Fruit fly (Drosophila melanogaster): Measurements from ENCODE around the gene CG44532.

The CG44532 gene

dm6 chrX:9134922-9135453 lies 26.9 kb upstream of the CG44532 start, which contains the start of gene fend (continued):
- TF ChIP-seq CG4617 (GFP tag; optimal IDR thresholded peaks at IDR 0.05; ENCODE audit: borderline replicate concordance) (no peak), CG16863 (GFP tag; optimal IDR thresholded peaks at IDR 0.05) (no peak), HmgZ (tag; optimal IDR thresholded peaks at IDR 0.05) (peak; percentile 41), BEAF-32 (GFP tag; optimal IDR thresholded peaks at IDR 0.05) (no peak), CG16813 (GFP tag; IDR thresholded peaks at IDR 0.05; ENCODE audit: partially characterized antibody) (no peak), CG2202 (tag; optimal IDR thresholded peaks at IDR 0.05) (no peak), Oli (tag; optimal IDR thresholded peaks at IDR 0.05) (peak; percentile 24), CG12219 (GFP tag; optimal IDR thresholded peaks at IDR 0.05) (no peak), Bdp1 (GFP tag; optimal IDR thresholded peaks at IDR 0.05) (no peak), chn (GFP tag; optimal IDR thresholded peaks at IDR 0.05) (no peak), ara (GFP tag; IDR thresholded peaks at IDR 0.05) (no peak), CG12299 (tag; optimal IDR thresholded peaks at IDR 0.05) (peak; percentile 25), CG17829 (tag; optimal IDR thresholded peaks at IDR 0.05) (peak; percentile 61), sens (GFP tag) (peak; percentile 77), CTCF (GFP tag; optimal IDR thresholded peaks at IDR 0.05) (no peak), GATAe (GFP tag; conservative IDR thresholded peaks at IDR 0.05) (no peak), dmrt11E (tag; optimal IDR thresholded peaks at IDR 0.05) (peak; percentile 13), TFAM (GFP tag; optimal IDR thresholded peaks at IDR 0.05) (no peak), Scr (GFP tag; IDR thresholded peaks at IDR 0.05; ENCODE audit: partially characterized antibody) (no peak), CG17912 (GFP tag; optimal IDR thresholded peaks at IDR 0.05) (no peak), wor (GFP tag; IDR thresholded peaks at IDR 0.05) (no peak), CG18262 (tag; optimal IDR thresholded peaks at IDR 0.05) (peak; percentile 61), CG6254 (GFP tag; optimal IDR thresholded peaks at IDR 0.05) (no peak), CG4282 (GFP tag; optimal IDR thresholded peaks at IDR 0.05) (no peak), Mad (GFP tag; optimal IDR thresholded peaks at IDR 0.05) (no peak), Dek (tag; optimal IDR thresholded peaks at IDR 0.05) (no peak), twi (tag; optimal IDR thresholded peaks at IDR 0.05) (peak; percentile 41), HLH4C (GFP tag; IDR thresholded peaks at IDR 0.05; ENCODE audit: partially characterized antibody) (no peak), CG15011 (GFP tag; optimal IDR thresholded peaks at IDR 0.05) (peak; percentile 34), dm (GFP tag; optimal IDR thresholded peaks at IDR 0.05) (no peak), ewg (GFP tag; optimal IDR thresholded peaks at IDR 0.05) (peak; percentile 9), CG7556 (GFP tag; optimal IDR thresholded peaks at IDR 0.05) (peak; percentile 62), HLH3B (GFP tag; IDR thresholded peaks at IDR 0.05) (no peak), bab2 (GFP tag; optimal IDR thresholded peaks at IDR 0.05) (no peak), cad (GFP tag; optimal IDR thresholded peaks at IDR 0.05) (no peak), gsb (GFP tag; IDR thresholded peaks at IDR 0.05) (no peak), gem (tag; optimal IDR thresholded peaks at IDR 0.05) (peak; percentile 57), HLH54F (GFP tag; optimal IDR thresholded peaks at IDR 0.05) (no peak), CG10565 (GFP tag; optimal IDR thresholded peaks at IDR 0.05) (no peak), Blimp-1 (GFP tag; optimal IDR thresholded peaks at IDR 0.05) (peak; percentile 3), Deaf1 (tag; optimal IDR thresholded peaks at IDR 0.05) (peak; percentile 68), yki (optimal IDR thresholded peaks at IDR 0.05) (no peak), Bgb (GFP tag; IDR thresholded peaks at IDR 0.05; ENCODE audit: partially characterized antibody) (no peak), CG4424 (GFP tag; optimal IDR thresholded peaks at IDR 0.05) (peak; percentile 33), CG14860 (GFP tag; IDR thresholded peaks at IDR 0.05; ENCODE audit: partially characterized antibody) (no peak), Ada2b (GFP tag; IDR thresholded peaks at IDR 0.05) (no peak), CrebB (tag; optimal IDR thresholded peaks at IDR 0.05) (no peak), chinmo (GFP tag; IDR thresholded peaks at IDR 0.05; ENCODE audit: partially characterized antibody) (no peak), exex (tag; optimal IDR thresholded peaks at IDR 0.05) (no peak), CG1832 (GFP tag; optimal IDR thresholded peaks at IDR 0.05) (no peak), CG1233 (GFP tag; optimal IDR thresholded peaks at IDR 0.05) (peak; percentile 21)
